Worm (Caenorhabditis elegans) whole organism, L1 larva: ENCODE data around the gene tra-4.

ENCODE experiments used
- C16A3.4 ChIP-seq: fragments of 150-350 bp; optimal IDR thresholded peaks from 2 replicates; lab custom pipeline; 2014; ENCODE audit warnings: missing biosample characterization, missing genetic modification characterization
- C34B4.2 ChIP-seq: sonication (generic microtip); optimal IDR thresholded peaks from 2 replicates; lab custom pipeline; 2017; ENCODE audit warnings: mild to moderate bottlenecking, missing genetic modification characterization, missing compliant biosample characterization
- aha-1 ChIP-seq: fragments of 150-350 bp; optimal IDR thresholded peaks from 2 replicates; lab custom pipeline; 2014; ENCODE audit warnings: missing biosample characterization, missing genetic modification characterization
- blmp-1 ChIP-seq: fragments of 150-350 bp; optimal IDR thresholded peaks from 2 replicates; lab custom pipeline; 2014; ENCODE audit warnings: missing biosample characterization, missing genetic modification characterization
- ceh-63 ChIP-seq: fragments of 200-800 bp; sonication (Bioruptor generic); optimal IDR thresholded peaks from 2 replicates; lab custom pipeline; 2018; ENCODE audit warnings: mild to moderate bottlenecking, missing genetic modification characterization, missing compliant biosample characterization
- ceh-82 ChIP-seq, 3 experiments: fragments of 150-350 bp in 1 of 3; sonication (generic microtip) in 2 of 3; optimal IDR thresholded peaks; 2 replicates each; lab custom pipeline; 2014 to 2017; ENCODE audit warnings: missing biosample characterization in 3 of 3, missing genetic modification characterization in 3 of 3
- ceh-88 ChIP-seq: fragments of 200-800 bp; sonication (Bioruptor generic); IDR thresholded peaks from 2 replicates; pipeline ENCODE4 v1.3.6; 2022; ENCODE audit warnings: missing genetic modification characterization, missing compliant biosample characterization
- ceh-90 ChIP-seq: sonication (generic microtip); optimal IDR thresholded peaks from 2 replicates; lab custom pipeline; 2016; ENCODE audit warnings: missing genetic modification characterization, missing compliant biosample characterization
- ces-1 ChIP-seq: fragments of 150-350 bp; optimal IDR thresholded peaks from 2 replicates; lab custom pipeline; 2014; ENCODE audit warnings: missing biosample characterization, missing genetic modification reagents, missing genetic modification characterization
- dsc-1 ChIP-seq: sonication (generic microtip); optimal IDR thresholded peaks from 2 replicates; lab custom pipeline; 2016; ENCODE audit warnings: mild to moderate bottlenecking, missing genetic modification characterization, missing compliant biosample characterization
- efl-1 ChIP-seq, 4 experiments: fragments of 150-350 bp; optimal IDR thresholded peaks in 3 of 4; peaks in 1 of 4; 1 replicate in 1 of 4; 2 replicates in 3 of 4; lab custom pipeline; 2014; ENCODE audit warnings: missing biosample characterization in 2 of 4, missing genetic modification characterization in 2 of 4, missing genetic modification reagents in 2 of 4
- efl-3 ChIP-seq: fragments of 200-800 bp; sonication (Bioruptor generic); optimal IDR thresholded peaks from 2 replicates; lab custom pipeline; 2018; ENCODE audit warnings: mild to moderate bottlenecking, missing genetic modification characterization, missing compliant biosample characterization
- egl-27 ChIP-seq, 2 experiments: fragments of 150-350 bp in 1 of 2; sonication (generic microtip); optimal IDR thresholded peaks; 3 replicates each; lab custom pipeline; 2017 to 2018; ENCODE audit warnings: missing biosample characterization in 2 of 2, missing genetic modification characterization in 2 of 2, missing genetic modification reagents in 2 of 2
- fkh-4 ChIP-seq: sonication (generic microtip); optimal IDR thresholded peaks from 2 replicates; lab custom pipeline; 2016; ENCODE audit warnings: missing compliant biosample characterization, missing genetic modification characterization, borderline replicate concordance
- fos-1 ChIP-seq: fragments of 150-350 bp; optimal IDR thresholded peaks from 2 replicates; lab custom pipeline; 2014; ENCODE audit warnings: missing biosample characterization, missing genetic modification characterization
- hlh-17 ChIP-seq: fragments of 200-800 bp; sonication (Bioruptor generic); optimal IDR thresholded peaks from 2 replicates; lab custom pipeline; 2018; ENCODE audit warnings: missing genetic modification characterization, mild to moderate bottlenecking, missing compliant biosample characterization, moderate library complexity, borderline replicate concordance
- hpl-2 ChIP-seq: fragments of 150-350 bp; optimal IDR thresholded peaks from 2 replicates; lab custom pipeline; 2014; ENCODE audit warnings: missing biosample characterization, missing genetic modification reagents, missing genetic modification characterization
- lin-13 ChIP-seq: fragments of 150-350 bp; optimal IDR thresholded peaks from 2 replicates; lab custom pipeline; 2014; ENCODE audit warnings: missing biosample characterization, missing genetic modification reagents, missing genetic modification characterization
- lin-14 ChIP-seq: fragments of 200-800 bp; sonication (Bioruptor generic); optimal IDR thresholded peaks from 2 replicates; lab custom pipeline; 2018; ENCODE audit warnings: mild to moderate bottlenecking, missing genetic modification characterization, moderate library complexity, missing compliant biosample characterization
- lin-15B ChIP-seq: fragments of 150-350 bp; sonication (generic microtip); optimal IDR thresholded peaks from 3 replicates; lab custom pipeline; 2014; ENCODE audit warnings: missing biosample characterization, missing genetic modification characterization
- lir-3 ChIP-seq: sonication (generic microtip); optimal IDR thresholded peaks from 2 replicates; lab custom pipeline; 2016; ENCODE audit warnings: mild to moderate bottlenecking, missing genetic modification characterization, moderate library complexity, missing compliant biosample characterization; ENCODE audit not compliant: poor library complexity
- mab-9 ChIP-seq: fragments of 200-800 bp; sonication (Bioruptor generic); IDR thresholded peaks from 2 replicates; pipeline ENCODE4 v1.3.6; 2022; ENCODE audit warnings: missing genetic modification reagents, missing genetic modification characterization, missing compliant biosample characterization
- mef-2 ChIP-seq: fragments of 150-350 bp; optimal IDR thresholded peaks from 2 replicates; lab custom pipeline; 2014; ENCODE audit warnings: missing biosample characterization, missing genetic modification characterization
- mep-1 ChIP-seq: fragments of 150-350 bp; optimal IDR thresholded peaks from 2 replicates; lab custom pipeline; 2014; ENCODE audit warnings: missing biosample characterization, missing genetic modification characterization
- nhr-12 ChIP-seq: sonication (generic microtip); optimal IDR thresholded peaks from 2 replicates; lab custom pipeline; 2017; ENCODE audit warnings: missing biosample characterization, missing genetic modification characterization
- nhr-28 ChIP-seq: fragments of 150-350 bp; optimal IDR thresholded peaks from 2 replicates; lab custom pipeline; 2014; ENCODE audit warnings: missing biosample characterization, missing genetic modification characterization
- nhr-47 ChIP-seq: sonication (generic microtip); optimal IDR thresholded peaks from 2 replicates; lab custom pipeline; 2016; ENCODE audit warnings: mild to moderate bottlenecking, missing genetic modification characterization, moderate library complexity, missing compliant biosample characterization
- nhr-71 ChIP-seq: sonication (generic microtip); optimal IDR thresholded peaks from 2 replicates; lab custom pipeline; 2016; ENCODE audit warnings: mild to moderate bottlenecking, missing genetic modification characterization, moderate library complexity, missing compliant biosample characterization
- nhr-76 ChIP-seq: sonication (generic microtip); optimal IDR thresholded peaks from 2 replicates; lab custom pipeline; 2017; ENCODE audit warnings: missing biosample characterization, missing genetic modification characterization
- nhr-84 ChIP-seq: sonication (generic microtip); optimal IDR thresholded peaks from 2 replicates; lab custom pipeline; 2017; ENCODE audit warnings: missing biosample characterization, missing genetic modification characterization
- nhr-85 ChIP-seq: sonication (generic microtip); peaks from one replicate; lab custom pipeline; 2016; ENCODE audit warnings: missing genetic modification characterization, inconsistent platforms, missing compliant biosample characterization
- nhr-90 ChIP-seq: sonication (generic microtip); optimal IDR thresholded peaks from 2 replicates; lab custom pipeline; 2016; ENCODE audit warnings: mild to moderate bottlenecking, missing genetic modification characterization, missing compliant biosample characterization; ENCODE audit not compliant: poor library complexity
- pag-3 ChIP-seq: sonication (generic microtip); optimal IDR thresholded peaks from 2 replicates; lab custom pipeline; 2017; ENCODE audit warnings: missing genetic modification characterization, mild to moderate bottlenecking, missing compliant biosample characterization, antibody characterized with exemption, borderline replicate concordance; ENCODE audit not compliant: insufficient read depth
- skn-1 ChIP-seq: fragments of 150-350 bp; optimal IDR thresholded peaks from 2 replicates; lab custom pipeline; 2014; ENCODE audit warnings: missing biosample characterization, missing genetic modification characterization
- snpc-4 ChIP-seq: fragments of 150-350 bp; optimal IDR thresholded peaks from 2 replicates; lab custom pipeline; 2014; ENCODE audit warnings: missing biosample characterization, missing genetic modification characterization
- snu-23 ChIP-seq: sonication (generic microtip); optimal IDR thresholded peaks from 2 replicates; lab custom pipeline; 2016; ENCODE audit warnings: missing genetic modification characterization, missing compliant biosample characterization
- sox-4 ChIP-seq: sonication (generic microtip); optimal IDR thresholded peaks from 2 replicates; lab custom pipeline; 2016; ENCODE audit warnings: missing genetic modification characterization, missing compliant biosample characterization
- sptf-1 ChIP-seq: fragments of 150-350 bp; optimal IDR thresholded peaks from 2 replicates; lab custom pipeline; 2014; ENCODE audit warnings: missing biosample characterization, missing genetic modification characterization
- sup-37 ChIP-seq: fragments of 200-800 bp; sonication (Bioruptor generic); optimal IDR thresholded peaks from 2 replicates; lab custom pipeline; 2018; ENCODE audit warnings: mild to moderate bottlenecking, missing genetic modification characterization, missing compliant biosample characterization
- swsn-7 ChIP-seq: sonication (generic microtip); optimal IDR thresholded peaks from 2 replicates; lab custom pipeline; 2016; ENCODE audit warnings: missing genetic modification characterization, missing compliant biosample characterization
- tbx-2 ChIP-seq: sonication (generic microtip); optimal IDR thresholded peaks from 2 replicates; lab custom pipeline; 2016; ENCODE audit warnings: missing genetic modification characterization, missing compliant biosample characterization
- tlp-1 ChIP-seq: fragments of 150-350 bp; optimal IDR thresholded peaks from 2 replicates; lab custom pipeline; 2014; ENCODE audit warnings: missing biosample characterization, missing genetic modification characterization
- unc-130 ChIP-seq: fragments of 150-350 bp; optimal IDR thresholded peaks from 2 replicates; lab custom pipeline; 2017; ENCODE audit warnings: missing biosample characterization, missing genetic modification characterization, inconsistent platforms
- unc-30 ChIP-seq: sonication (generic microtip); optimal IDR thresholded peaks from 2 replicates; lab custom pipeline; 2017; ENCODE audit warnings: missing biosample characterization, missing genetic modification characterization
- unc-62 ChIP-seq: fragments of 150-350 bp; optimal IDR thresholded peaks from 2 replicates; lab custom pipeline; 2014; ENCODE audit warnings: missing biosample characterization, missing genetic modification reagents, missing genetic modification characterization
- vab-15 ChIP-seq: sonication (generic microtip); optimal IDR thresholded peaks from 2 replicates; lab custom pipeline; 2017; ENCODE audit warnings: missing genotype, mild to moderate bottlenecking, missing genetic modification characterization, missing compliant biosample characterization
- xbp-1 ChIP-seq: sonication (generic microtip); optimal IDR thresholded peaks from 2 replicates; lab custom pipeline; 2016; ENCODE audit warnings: missing genetic modification characterization, missing compliant biosample characterization
- zag-1 ChIP-seq: fragments of 150-350 bp; optimal IDR thresholded peaks from 2 replicates; lab custom pipeline; 2014; ENCODE audit warnings: missing biosample characterization, missing genetic modification characterization

The tra-4 gene

ce11 chrX:2814097-2814720, 43.2 kb downstream of the tra-4 start, which contains the start of gene C14A11.6 (continued):
- TF ChIP-seq nhr-71 (tag; lab: Kevin White, UChicago) (peak; percentile 12), sptf-1 (tag; lab: Kevin White, UChicago) (no peak), ces-1 (GFP tag; lab: Kevin White, UChicago) (no peak), nhr-47 (tag; lab: Kevin White, UChicago) (peak; percentile 20), vab-15 (no peak), unc-30 (no peak), ceh-63 (GFP tag; lab: Kevin White, UChicago) (no peak), lin-14 (peak; percentile 55), skn-1 (tag; lab: Kevin White, UChicago) (no peak), nhr-12 (no peak), hlh-17 (GFP tag; lab: Kevin White, UChicago) (no peak), fkh-4 (tag; lab: Kevin White, UChicago) (no peak), aha-1 (tag; lab: Kevin White, UChicago) (no peak)

- peak; percentile 97 for TF ChIP-seq snu-23 (GFP tag; lab: Kevin White, UChicago)
- TF ChIP-seq sox-4 = peak; percentile 68
- TF ChIP-seq nhr-47 (tag; lab: Kevin White, UChicago) = peak; percentile 97
- TF ChIP-seq ceh-63 (GFP tag; lab: Kevin White, UChicago) = no peak
- peak; percentile 70 for TF ChIP-seq ceh-88 (GFP tag; lab: Robert Waterston, UW)
- TF ChIP-seq mab-9 (GFP tag; lab: Robert Waterston, UW) = peak; percentile 77
- TF ChIP-seq unc-62 (GFP tag; lab: Kevin White, UChicago) = no peak
- TF ChIP-seq swsn-7 (tag; lab: Kevin White, UChicago) = peak; percentile 96
- TF ChIP-seq C34B4.2 = no peak
- peak; percentile 13 for TF ChIP-seq nhr-76
- TF ChIP-seq vab-15 = no peak
- TF ChIP-seq mep-1 (tag; lab: Kevin White, UChicago) = peak; percentile 98
- no peak for TF ChIP-seq sptf-1 (tag; lab: Kevin White, UChicago)
- peak; percentile 71 to 79 for TF ChIP-seq efl-1 (optimal IDR thresholded peaks at IDR 0.05; lab: Kevin White, UChicago)
- peak; percentile 70 to 98 for TF ChIP-seq efl-1 (GFP tag; optimal IDR thresholded peaks at IDR 0.05 in 1 of 2; lab: Kevin White, UChicago)
- TF ChIP-seq lin-13 (GFP tag; lab: Kevin White, UChicago) = peak; percentile 91
- peak; percentile 89 for TF ChIP-seq skn-1 (tag; lab: Kevin White, UChicago)
- peak; percentile 69 for TF ChIP-seq blmp-1 (tag; lab: Kevin White, UChicago)
- no peak for TF ChIP-seq tlp-1 (tag; lab: Kevin White, UChicago)
- peak; percentile 90 for TF ChIP-seq xbp-1 (tag; lab: Kevin White, UChicago)
- TF ChIP-seq lin-15B (tag; lab: Kevin White, UChicago) = peak; percentile 16
- TF ChIP-seq unc-130 = peak; percentile 56
- TF ChIP-seq unc-30 = no peak
- TF ChIP-seq tbx-2 (tag; lab: Kevin White, UChicago) = peak; percentile 96
- peak; percentile 82 to 95 (median 93) for TF ChIP-seq ceh-82 (tag; optimal IDR thresholded peaks at IDR 0.05; lab: Kevin White, UChicago)
- peak in 1 of 2 experiments; percentile 52 for TF ChIP-seq egl-27 (tag; optimal IDR thresholded peaks at IDR 0.05; lab: Kevin White, UChicago)
- TF ChIP-seq lir-3 (tag; lab: Kevin White, UChicago) = peak; percentile 56
- TF ChIP-seq nhr-85 (tag; lab: Kevin White, UChicago) = peak; percentile 96
- peak; percentile 23 for TF ChIP-seq ceh-90
- TF ChIP-seq sup-37 (GFP tag; lab: Kevin White, UChicago) = peak; percentile 68
- peak; percentile 95 for TF ChIP-seq nhr-71 (tag; lab: Kevin White, UChicago)
- peak; percentile 2 for TF ChIP-seq nhr-12
- peak; percentile 33 for TF ChIP-seq mef-2 (tag; lab: Kevin White, UChicago)
- peak; percentile 86 for TF ChIP-seq snpc-4 (tag; lab: Kevin White, UChicago)
- peak; percentile 44 for TF ChIP-seq fkh-4 (tag; lab: Kevin White, UChicago)
- peak; percentile 84 for TF ChIP-seq C16A3.4 (tag; lab: Kevin White, UChicago)
- peak; percentile 94 for TF ChIP-seq nhr-90
- peak; percentile 52 for TF ChIP-seq efl-3 (GFP tag; lab: Kevin White, UChicago)
- peak; percentile 72 for TF ChIP-seq hpl-2
- TF ChIP-seq fos-1 = peak; percentile 89
- no peak for TF ChIP-seq nhr-28 (tag; lab: Kevin White, UChicago)
- peak; percentile 35 for TF ChIP-seq pag-3 (tag; lab: Kevin White, UChicago)
- peak; percentile 95 for TF ChIP-seq dsc-1 (tag; lab: Kevin White, UChicago)
- no peak for TF ChIP-seq nhr-84 (tag; lab: Kevin White, UChicago)
- TF ChIP-seq zag-1 = peak; percentile 63
These were observed 47.8 kb downstream of the tra-4 start, which contains the start of gene C14A11.9 for ce11 chrX:2809611-2810010. Gene C14A11.9 (minus strand): TSS chrX:2809637.
